Fruit fly (Drosophila melanogaster): ENCODE results near the gene Pus7.

Gene Pus7

dm6 chr3L:8554024-8554642 lies 44.3 kb downstream of the Pus7 start:
- TF ChIP-seq noc (tag; optimal IDR thresholded peaks at IDR 0.05) = no peak

- no peak for TF ChIP-seq noc (tag; optimal IDR thresholded peaks at IDR 0.05)
Measured at dm6 chr3L:8557018-8557417, 47.2 kb downstream of the Pus7 start.

DNA sequence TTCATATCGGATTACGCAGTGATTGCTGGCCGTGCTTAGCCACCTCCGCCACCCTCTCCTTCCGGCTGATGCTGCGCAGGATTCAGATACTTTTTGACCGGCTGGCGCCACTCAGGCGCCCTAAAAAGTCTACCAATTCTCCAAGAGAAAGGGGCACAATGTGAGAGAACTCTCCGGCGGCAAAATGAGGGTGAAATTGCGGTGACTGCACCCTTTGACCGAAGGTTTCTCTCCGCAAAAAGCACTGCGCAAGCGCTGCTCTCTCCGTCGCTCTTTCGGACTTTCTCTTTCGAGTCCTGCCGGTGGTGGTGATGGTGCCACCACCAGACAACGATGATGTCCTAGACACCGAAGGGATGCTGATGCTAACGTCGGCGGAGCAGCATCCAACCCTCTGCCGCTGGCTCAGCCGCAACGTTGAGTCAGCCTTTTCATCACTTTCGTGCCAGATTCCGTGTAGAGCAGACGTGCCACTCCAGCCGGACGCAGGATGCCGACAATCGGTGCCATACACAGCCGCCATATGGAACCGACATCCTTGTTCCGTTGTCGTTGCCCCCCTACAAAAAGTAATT lies 50.0 kb downstream of the Pus7 start:
- no peak for TF ChIP-seq noc (tag; optimal IDR thresholded peaks at IDR 0.05)

DNA sequence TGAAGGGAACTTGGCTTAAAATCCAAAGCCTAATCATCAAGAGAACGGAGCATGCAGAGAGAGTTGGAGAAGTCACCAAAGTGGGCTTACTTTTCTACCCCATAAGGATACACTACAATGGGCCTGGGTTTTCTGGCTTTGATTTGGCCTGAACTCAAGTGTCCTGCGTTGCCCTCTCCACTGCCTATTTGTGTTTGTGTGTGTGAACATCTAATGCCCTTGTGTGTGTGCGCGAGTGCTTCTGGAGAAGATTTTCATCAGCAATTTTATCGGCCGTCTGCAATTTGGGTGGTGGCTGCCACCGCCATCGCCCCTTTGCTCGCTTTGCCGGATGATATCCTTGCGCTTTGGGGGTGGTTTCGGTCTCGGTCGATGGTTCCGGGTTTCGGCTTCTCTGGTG lies 50.8 kb downstream of the Pus7 start:
- no peak for TF ChIP-seq noc (tag; optimal IDR thresholded peaks at IDR 0.05)

Measured in whole organism, larva.